Worm (Caenorhabditis elegans) whole organism, L4/young adult: ENCODE results near the gene ain-1.
A peak's percentile ranks its signal among the peaks of the same experiment; 100 is the strongest.

ENCODE experiments used
- W03F9.2 ChIP-seq: fragments of 150-350 bp; optimal IDR thresholded peaks from 2 replicates; lab custom pipeline; 2014; ENCODE audit warnings: missing biosample characterization, missing genetic modification characterization
- dao-5 ChIP-seq: sonication (generic microtip); optimal IDR thresholded peaks from 2 replicates; lab custom pipeline; 2016; ENCODE audit warnings: missing genotype, missing genetic modification characterization, moderate library complexity, missing compliant biosample characterization
- him-1 ChIP-seq: sonication (generic microtip); optimal IDR thresholded peaks from 2 replicates; lab custom pipeline; 2016; ENCODE audit warnings: missing genotype, missing genetic modification reagents, missing genetic modification characterization, missing compliant biosample characterization

The ain-1 gene

ce11 chrX:16613266-16613665 lies at the start of gene ain-1:
Gene ain-1 (plus strand): TSS chrX:16613451.
- TF ChIP-seq dao-5 (tag; lab: Kevin White, UChicago) (no peak), W03F9.2 (tag; lab: Kevin White, UChicago) (no peak), him-1 (tag; lab: Kevin White, UChicago) (no peak)

ce11 chrX:16564515-16565285 lies 48.6 kb upstream of the ain-1 start:
- TF ChIP-seq him-1 (tag; lab: Kevin White, UChicago) (no peak), dao-5 (tag; lab: Kevin White, UChicago) (no peak), W03F9.2 (tag; lab: Kevin White, UChicago) (no peak)

ce11 chrX:16565781-16566180 lies 47.5 kb upstream of the ain-1 start:
- TF ChIP-seq dao-5 (tag; lab: Kevin White, UChicago) = no peak
- TF ChIP-seq him-1 (tag; lab: Kevin White, UChicago) = no peak
- no peak for TF ChIP-seq W03F9.2 (tag; lab: Kevin White, UChicago)

ce11 chrX:16566358-16566757 lies 46.9 kb upstream of the ain-1 start:
- no peak for TF ChIP-seq W03F9.2 (tag; lab: Kevin White, UChicago)
- no peak for TF ChIP-seq dao-5 (tag; lab: Kevin White, UChicago)
- no peak for TF ChIP-seq him-1 (tag; lab: Kevin White, UChicago)

ce11 chrX:16571877-16572276 lies 41.4 kb upstream of the ain-1 start:
- TF ChIP-seq dao-5 (tag; lab: Kevin White, UChicago) (no peak), W03F9.2 (tag; lab: Kevin White, UChicago) (no peak), him-1 (tag; lab: Kevin White, UChicago) (no peak)

- TF ChIP-seq dao-5 (tag; lab: Kevin White, UChicago) = no peak
- no peak for TF ChIP-seq him-1 (tag; lab: Kevin White, UChicago)
- TF ChIP-seq W03F9.2 (tag; lab: Kevin White, UChicago) = no peak
These were observed 38.9 kb upstream of the ain-1 start for ce11 chrX:16574303-16574702.

ce11 chrX:16575262-16575661 lies 38.0 kb upstream of the ain-1 start:
- no peak for TF ChIP-seq him-1 (tag; lab: Kevin White, UChicago)
- TF ChIP-seq W03F9.2 (tag; lab: Kevin White, UChicago) = no peak
- TF ChIP-seq dao-5 (tag; lab: Kevin White, UChicago) = no peak

ce11 chrX:16579303-16579795 lies 33.9 kb upstream of the ain-1 start, which contains the start of gene ser-1:
Gene ser-1 (plus strand): TSS chrX:16579745.
- TF ChIP-seq dao-5 (tag; lab: Kevin White, UChicago) (no peak), W03F9.2 (tag; lab: Kevin White, UChicago) (no peak), him-1 (tag; lab: Kevin White, UChicago) (no peak)

- no peak for TF ChIP-seq W03F9.2 (tag; lab: Kevin White, UChicago)
- no peak for TF ChIP-seq him-1 (tag; lab: Kevin White, UChicago)
- no peak for TF ChIP-seq dao-5 (tag; lab: Kevin White, UChicago)
These were observed 25.1 kb upstream of the ain-1 start for ce11 chrX:16588102-16588501.

- no peak for TF ChIP-seq him-1 (tag; lab: Kevin White, UChicago)
- TF ChIP-seq dao-5 (tag; lab: Kevin White, UChicago) = no peak
- TF ChIP-seq W03F9.2 (tag; lab: Kevin White, UChicago) = no peak
These were observed 23.0 kb upstream of the ain-1 start for ce11 chrX:16590230-16590629.

- TF ChIP-seq W03F9.2 (tag; lab: Kevin White, UChicago) (peak; percentile 19), dao-5 (tag; lab: Kevin White, UChicago) (peak; percentile 18), him-1 (tag; lab: Kevin White, UChicago) (peak; percentile 62)
These were observed 22.4 kb upstream of the ain-1 start for ce11 chrX:16590803-16591202.

- TF ChIP-seq dao-5 (tag; lab: Kevin White, UChicago) (no peak), W03F9.2 (tag; lab: Kevin White, UChicago) (no peak), him-1 (tag; lab: Kevin White, UChicago) (no peak)
These were observed 21.7 kb upstream of the ain-1 start for ce11 chrX:16591533-16591932.

ce11 chrX:16594931-16595330 lies 18.3 kb upstream of the ain-1 start, which contains the start of gene cdh-9:
Gene cdh-9 (plus strand): TSS chrX:16595231.
- TF ChIP-seq dao-5 (tag; lab: Kevin White, UChicago) = no peak
- TF ChIP-seq W03F9.2 (tag; lab: Kevin White, UChicago) = no peak
